Worm (Caenorhabditis elegans): Measurements from ENCODE around the gene nep-15.

- TF ChIP-seq ama-1 (optimal IDR thresholded peaks at IDR 0.05) (no peak), scrt-1 (GFP tag; IDR thresholded peaks at IDR 0.05) (no peak), sea-1 (GFP tag; conservative IDR thresholded peaks at IDR 0.05) (no peak), tbx-11 (GFP tag; IDR thresholded peaks at IDR 0.05) (no peak), B0310.2 (tag; optimal IDR thresholded peaks at IDR 0.05) (no peak), pes-1 (GFP tag; IDR thresholded peaks at IDR 0.05) (no peak), ceh-13 (GFP tag; optimal IDR thresholded peaks at IDR 0.05) (no peak), tbx-37 (GFP tag; conservative IDR thresholded peaks at IDR 0.05) (no peak), flt-1 (GFP tag; IDR thresholded peaks at IDR 0.05) (no peak), ets-7 (tag; optimal IDR thresholded peaks at IDR 0.05) (no peak), hnd-1 (tag; optimal IDR thresholded peaks at IDR 0.05) (no peak)
Measured at ce11 chrX:8384642-8385181, 12.7 kb downstream of the nep-15 start, which contains the start of gene F41D9.2.

Measured in whole organism, early embryonic.